Fruit fly (Drosophila melanogaster) whole organism: ENCODE data around the gene CG4318.

Source experiments
- CG8478 ChIP-seq: fragments of >200 bp; optimal IDR thresholded peaks from 2 replicates; lab custom pipeline; 2018; ENCODE audit warnings: inconsistent platforms
- Dll ChIP-seq: fragments of >200 bp; optimal IDR thresholded peaks from 2 replicates; lab custom pipeline; 2017
- EcR ChIP-seq, 2 experiments: fragments of >200 bp; optimal IDR thresholded peaks; 2 replicates each; lab custom pipeline; 2017; ENCODE audit warnings: missing biosample characterization in 2 of 2, missing genetic modification characterization in 2 of 2, missing genetic modification reagents in 2 of 2
- pan ChIP-seq: fragments of >200 bp; optimal IDR thresholded peaks from 2 replicates; lab custom pipeline; 2017
- psq ChIP-seq: fragments of >200 bp; optimal IDR thresholded peaks from 2 replicates; lab custom pipeline; 2017
- usp ChIP-seq: fragments of >200 bp; optimal IDR thresholded peaks from 2 replicates; lab custom pipeline; 2017; ENCODE audit warnings: missing biosample characterization, missing genetic modification characterization, mixed read lengths

The CG4318 gene

DNA sequence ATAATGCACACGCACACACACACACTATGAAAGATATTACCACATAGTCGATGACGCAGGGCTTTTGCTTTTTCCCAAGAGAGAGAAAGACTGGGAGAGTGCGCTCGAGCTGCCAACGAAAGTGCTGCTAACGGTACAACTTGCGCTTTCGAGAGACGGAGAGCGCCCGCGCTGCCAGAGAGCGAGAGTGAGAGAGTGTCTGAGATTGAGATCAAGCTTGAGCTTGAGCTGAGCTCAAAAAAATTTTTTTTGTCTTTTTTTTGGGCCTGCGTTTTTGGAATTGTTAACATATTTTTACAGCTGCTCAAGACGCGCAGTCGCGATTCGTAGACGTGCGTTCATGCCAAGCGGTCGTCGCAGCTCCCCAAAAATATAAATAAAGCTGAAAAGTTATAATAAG lies 15.8 kb downstream of the CG4318 start, which contains the start of gene CG32645:
Gene CG32645 (plus strand): TSS at position 313 of the 400 bp plus-strand sequence.
- TF ChIP-seq pan (lab: Kevin White, UChicago) (no peak), Dll (lab: Kevin White, UChicago) (peak; percentile 11)

DNA sequence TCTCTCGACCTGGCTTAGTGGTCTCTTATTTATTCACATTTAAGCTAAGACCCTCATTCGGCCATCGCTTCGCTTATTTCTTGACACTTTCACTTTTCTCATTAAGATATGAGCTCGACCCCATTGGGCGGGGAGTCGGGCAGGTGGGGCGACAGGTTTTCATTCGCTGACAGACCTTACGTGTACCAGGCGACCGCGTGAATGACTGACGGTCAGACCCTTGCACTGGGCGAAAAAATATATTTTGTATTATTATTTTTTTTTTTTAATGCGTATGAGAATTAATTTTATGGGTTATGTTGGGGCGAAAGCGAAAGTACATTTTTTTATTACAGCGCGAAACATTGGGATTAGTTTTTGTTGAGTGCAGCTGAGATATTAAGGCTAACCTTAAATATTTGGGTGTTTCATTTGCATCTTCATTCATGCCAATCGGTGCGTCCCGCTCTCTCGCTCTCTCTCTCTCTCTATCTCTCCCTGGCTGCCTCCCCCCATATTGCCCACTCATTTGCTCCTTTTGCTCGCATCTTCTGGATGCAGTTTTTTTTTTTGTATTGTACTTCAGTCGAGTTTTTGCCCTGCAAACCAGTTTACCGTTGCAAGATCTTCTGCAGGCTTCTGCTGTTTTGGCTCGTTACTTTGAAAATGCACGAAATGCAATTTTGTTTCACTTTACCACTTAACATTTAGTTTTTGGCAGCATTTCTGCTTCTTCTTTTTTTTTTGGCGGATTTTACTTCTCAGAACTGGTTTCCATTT lies 17.6 kb downstream of the CG4318 start:
- TF ChIP-seq EcR (GFP tag; optimal IDR thresholded peaks at IDR 0.05; lab: Kevin White, UChicago), result no peak
- TF ChIP-seq usp (GFP tag; lab: Kevin White, UChicago), result no peak
- no peak for TF ChIP-seq pan (lab: Kevin White, UChicago)
- no peak for TF ChIP-seq Dll (lab: Kevin White, UChicago)
- no peak for TF ChIP-seq CG8478 (lab: Kevin White, UChicago)
- no peak for TF ChIP-seq psq

DNA sequence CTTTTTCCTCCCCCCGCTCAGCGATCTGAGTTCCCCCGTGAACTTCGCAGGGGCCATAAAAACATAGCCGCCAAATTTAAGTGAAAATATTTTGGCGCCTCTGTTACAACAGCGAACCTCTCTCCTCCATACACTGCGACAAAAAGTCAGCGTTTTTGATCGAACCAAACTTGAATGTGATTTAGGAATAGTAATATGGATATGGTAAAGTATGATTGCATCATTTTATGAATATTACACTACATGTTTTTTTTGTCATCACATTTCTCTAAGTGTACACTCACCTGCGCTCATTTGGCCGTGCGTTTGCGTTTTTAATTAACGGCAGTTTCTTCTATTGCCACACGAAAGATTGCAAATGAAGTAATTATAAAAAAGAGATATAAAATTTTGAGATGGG lies 19.0 kb downstream of the CG4318 start:
- no peak for TF ChIP-seq psq
- no peak for TF ChIP-seq Dll (lab: Kevin White, UChicago)
- TF ChIP-seq EcR (GFP tag; optimal IDR thresholded peaks at IDR 0.05; lab: Kevin White, UChicago), result no peak
- TF ChIP-seq pan (lab: Kevin White, UChicago), result no peak
- no peak for TF ChIP-seq CG8478 (lab: Kevin White, UChicago)
- no peak for TF ChIP-seq usp (GFP tag; lab: Kevin White, UChicago)

DNA sequence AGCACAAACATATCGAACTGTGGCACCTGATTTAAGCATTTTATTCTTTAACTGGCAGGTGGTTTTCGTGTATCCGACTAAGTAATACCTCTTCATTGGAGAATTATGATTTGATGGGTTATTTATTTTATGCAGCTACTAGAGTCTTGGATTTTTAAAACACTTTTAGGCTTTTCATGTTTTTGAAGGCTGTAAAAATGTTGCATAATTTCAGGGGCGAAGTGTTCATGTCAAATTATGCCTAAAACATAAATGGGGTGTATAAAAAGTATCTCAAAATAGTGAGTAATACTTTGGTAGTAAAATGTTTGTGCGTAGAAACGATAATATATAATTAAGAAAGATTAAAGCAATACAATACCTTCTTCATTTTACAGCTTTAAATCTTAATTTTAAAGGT lies 19.9 kb downstream of the CG4318 start:
- TF ChIP-seq psq, result no peak
- no peak for TF ChIP-seq EcR (GFP tag; optimal IDR thresholded peaks at IDR 0.05; lab: Kevin White, UChicago)
- no peak for TF ChIP-seq pan (lab: Kevin White, UChicago)
- no peak for TF ChIP-seq usp (GFP tag; lab: Kevin White, UChicago)

DNA sequence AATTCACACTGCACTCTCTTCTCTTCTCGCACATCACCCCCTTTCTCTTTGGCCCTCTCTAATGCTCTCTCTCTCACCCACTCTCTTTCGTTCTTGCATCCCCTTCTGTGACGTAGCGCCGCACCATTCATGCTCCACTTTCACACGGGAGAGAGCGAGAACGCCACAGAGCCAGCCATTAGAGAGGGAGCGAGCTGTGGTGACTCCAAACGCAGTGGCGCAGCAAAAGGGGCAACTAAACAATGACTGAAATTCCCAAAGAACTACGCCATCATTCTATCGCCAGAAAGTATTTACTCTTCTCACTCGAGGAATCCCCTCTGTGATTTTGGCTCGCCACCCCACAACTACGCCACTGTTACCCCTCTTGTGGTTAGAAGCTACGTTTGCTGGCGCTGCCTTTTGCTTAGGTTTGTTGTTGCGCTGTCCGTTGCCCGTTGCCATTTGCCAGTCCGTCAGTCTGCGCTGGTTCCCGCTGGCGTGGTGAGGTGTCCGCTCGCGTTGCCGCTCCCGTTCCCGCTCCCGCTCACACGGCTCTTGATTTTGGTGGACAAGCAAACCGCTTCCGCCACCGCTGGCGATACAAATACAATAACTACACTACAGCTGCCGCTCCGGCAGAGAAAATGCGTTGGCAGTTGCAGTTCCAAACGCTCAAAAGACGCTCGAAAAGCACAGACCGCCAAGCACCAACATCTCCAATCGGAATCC lies 23.5 kb downstream of the CG4318 start:
- no peak for TF ChIP-seq EcR (GFP tag; optimal IDR thresholded peaks at IDR 0.05; lab: Kevin White, UChicago)
- TF ChIP-seq CG8478 (lab: Kevin White, UChicago), result no peak
- peak; percentile 68 for TF ChIP-seq Dll (lab: Kevin White, UChicago)
- no peak for TF ChIP-seq usp (GFP tag; lab: Kevin White, UChicago)

DNA sequence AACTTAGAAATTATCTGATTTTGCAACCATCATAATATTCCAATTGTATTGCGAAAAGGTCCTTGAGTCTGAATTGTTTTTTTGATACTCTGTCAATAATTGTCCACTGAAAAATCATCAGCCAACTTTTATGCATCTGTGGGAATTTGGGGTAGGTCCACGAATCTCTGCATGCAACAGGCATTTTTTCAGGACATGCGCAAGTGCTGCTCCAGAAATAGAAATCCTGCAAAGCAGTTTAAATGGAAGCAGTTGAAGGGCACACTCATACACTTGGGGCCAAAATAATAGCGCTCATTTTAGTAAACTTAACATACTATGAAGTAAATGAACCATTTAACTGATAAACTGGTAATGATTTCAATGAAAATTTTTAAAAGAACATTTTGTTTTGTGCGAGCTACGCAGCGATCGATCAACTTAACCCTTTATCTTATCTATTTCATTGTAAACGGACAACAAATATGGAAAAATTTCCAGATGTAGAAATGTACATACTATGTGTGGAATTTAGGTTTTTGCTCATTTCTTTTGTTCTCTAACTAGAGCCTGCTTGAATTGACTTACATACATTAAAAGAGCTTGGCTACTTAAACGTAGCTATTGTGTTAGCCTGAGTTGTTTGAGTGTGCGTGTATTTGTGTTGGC lies 24.4 kb downstream of the CG4318 start:
- no peak for TF ChIP-seq usp (GFP tag; lab: Kevin White, UChicago)
- TF ChIP-seq CG8478 (lab: Kevin White, UChicago), result no peak
- TF ChIP-seq pan (lab: Kevin White, UChicago), result no peak
- no peak for TF ChIP-seq EcR (GFP tag; optimal IDR thresholded peaks at IDR 0.05; lab: Kevin White, UChicago)
- no peak for TF ChIP-seq Dll (lab: Kevin White, UChicago)
- no peak for TF ChIP-seq psq

DNA sequence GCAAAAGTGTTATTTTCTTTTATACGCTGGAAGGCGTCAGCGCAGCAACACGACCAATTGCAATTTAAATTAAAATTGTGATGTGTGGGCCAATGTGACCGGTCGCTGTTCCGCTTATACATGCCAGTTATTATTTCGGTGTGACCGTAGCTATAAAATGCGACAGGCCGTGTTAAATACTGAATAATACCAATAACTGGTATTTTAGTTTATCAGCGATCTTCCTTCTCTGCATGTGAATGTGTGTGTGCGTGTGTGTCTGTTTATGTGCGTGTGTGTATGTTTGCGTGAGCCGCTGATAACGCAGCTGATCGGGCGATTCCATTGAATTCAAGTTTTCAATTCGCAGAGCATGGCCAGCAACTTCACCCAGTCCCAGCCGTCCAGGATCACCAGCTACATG lies 26.0 kb downstream of the CG4318 start, which contains the start of the genes CG32638, CG15717 and MFS10:
Gene CG32638 (minus strand): TSS at position 45 of the 403 bp plus-strand sequence.
Gene CG15717 (plus strand): TSS at position 203 of the 403 bp plus-strand sequence.
Gene MFS10 (plus strand): TSS at position 269 of the 403 bp plus-strand sequence.
- TF ChIP-seq usp (GFP tag; lab: Kevin White, UChicago) (no peak), CG8478 (lab: Kevin White, UChicago) (no peak), EcR (GFP tag; optimal IDR thresholded peaks at IDR 0.05; lab: Kevin White, UChicago) (no peak), Dll (lab: Kevin White, UChicago) (no peak), psq (no peak), pan (lab: Kevin White, UChicago) (no peak)

DNA sequence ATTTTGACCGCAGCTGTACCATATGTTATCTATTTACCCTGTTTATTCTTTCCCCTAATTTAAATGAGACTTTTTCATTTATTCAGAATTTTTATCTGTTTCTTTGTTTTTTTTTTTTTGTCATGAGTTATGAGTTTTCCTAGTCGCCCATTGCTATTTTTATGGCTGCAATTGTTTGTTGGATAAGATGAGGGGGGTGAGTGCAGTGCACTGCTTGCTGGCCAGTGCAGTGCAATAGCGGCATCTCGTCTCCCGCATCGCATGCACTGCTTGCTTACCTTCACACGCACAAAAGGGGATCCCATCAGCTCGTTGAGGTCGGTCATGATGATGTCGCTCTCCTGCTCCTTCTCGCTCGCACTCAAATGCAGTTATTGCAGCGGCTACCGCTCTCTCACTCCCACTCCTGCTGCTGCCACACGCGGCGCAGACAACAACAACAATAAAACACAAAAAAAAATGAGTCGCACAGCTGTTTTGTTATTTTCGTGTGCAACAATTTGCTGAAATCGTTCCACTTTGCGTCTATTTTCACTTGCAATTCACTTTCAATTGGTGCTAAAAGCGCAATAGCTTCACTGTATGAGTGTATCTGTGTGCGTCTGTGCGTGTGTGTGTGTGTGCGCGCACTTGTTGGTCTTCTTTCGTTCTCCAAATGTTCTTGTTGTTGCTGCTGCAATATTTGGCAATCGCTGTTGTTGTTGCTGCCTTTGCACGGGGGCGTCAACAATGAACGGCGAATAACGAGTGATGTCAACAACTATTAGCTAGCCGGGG lies 26.6 kb downstream of the CG4318 start:
- no peak for TF ChIP-seq EcR (GFP tag; optimal IDR thresholded peaks at IDR 0.05; lab: Kevin White, UChicago)
- TF ChIP-seq CG8478 (lab: Kevin White, UChicago), result peak; percentile 59

DNA sequence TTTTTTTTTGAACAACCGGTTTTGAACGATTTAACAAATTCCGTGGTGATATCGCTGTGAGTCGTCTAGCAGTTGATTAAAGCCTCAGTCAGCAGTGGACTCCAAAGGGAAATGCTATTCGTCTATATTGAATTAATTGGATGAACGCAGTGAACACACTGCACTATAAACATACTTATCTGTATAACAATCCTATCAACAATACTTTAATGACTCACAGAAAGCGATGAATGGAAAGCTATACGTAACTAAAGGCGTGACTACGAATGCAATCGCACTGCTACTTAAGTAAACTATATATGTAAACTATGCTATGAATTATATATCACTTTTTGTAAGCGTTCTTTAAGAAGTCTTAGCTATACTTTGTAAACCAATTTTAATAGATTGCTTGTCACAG lies 29.2 kb downstream of the CG4318 start:
- no peak for TF ChIP-seq usp (GFP tag; lab: Kevin White, UChicago)
- no peak for TF ChIP-seq CG8478 (lab: Kevin White, UChicago)
- no peak for TF ChIP-seq EcR (GFP tag; optimal IDR thresholded peaks at IDR 0.05; lab: Kevin White, UChicago)
- TF ChIP-seq Dll (lab: Kevin White, UChicago), result no peak
- TF ChIP-seq psq, result no peak
- TF ChIP-seq pan (lab: Kevin White, UChicago), result no peak

DNA sequence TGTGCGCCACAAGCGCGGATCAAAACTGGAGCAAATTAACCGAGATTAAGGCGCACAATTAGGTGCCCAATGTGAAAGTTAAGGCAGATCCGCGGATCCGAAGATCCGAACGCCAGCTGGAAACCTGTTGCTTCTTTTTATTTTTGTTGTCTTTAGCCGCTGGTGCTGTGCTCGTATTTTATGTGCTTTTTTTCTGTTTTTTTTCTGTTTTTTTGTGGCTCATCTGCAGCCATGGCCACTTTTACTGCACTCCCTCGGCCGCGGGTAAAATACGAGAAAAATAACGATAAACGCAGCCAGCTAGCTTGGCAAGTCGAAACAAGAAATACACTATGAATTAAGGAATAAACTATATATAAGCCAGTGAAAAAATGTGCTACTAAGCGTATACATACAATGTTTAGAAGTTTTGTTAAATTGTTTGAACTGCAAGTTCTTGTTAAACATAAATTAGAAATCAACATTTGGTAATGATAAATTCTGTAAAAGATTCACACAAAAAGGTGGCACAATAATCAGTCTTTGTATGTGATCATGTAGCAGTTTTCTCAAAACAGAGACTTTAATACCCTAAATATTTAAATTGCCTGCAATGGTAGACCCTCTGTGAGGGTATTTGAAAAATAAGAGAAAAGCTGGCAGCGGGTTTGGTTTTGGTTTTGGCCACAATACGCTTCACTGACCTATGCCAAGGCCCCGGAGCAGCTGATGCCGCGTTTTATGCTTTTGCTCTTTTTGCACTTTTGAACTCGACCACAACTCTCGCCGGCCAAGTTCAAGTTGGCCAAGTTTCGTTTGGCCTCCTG lies 38.1 kb downstream of the CG4318 start:
- TF ChIP-seq CG8478 (lab: Kevin White, UChicago), result no peak
- TF ChIP-seq EcR (GFP tag; optimal IDR thresholded peaks at IDR 0.05; lab: Kevin White, UChicago), result no peak
- no peak for TF ChIP-seq psq
- no peak for TF ChIP-seq Dll (lab: Kevin White, UChicago)
- TF ChIP-seq usp (GFP tag; lab: Kevin White, UChicago), result no peak
- no peak for TF ChIP-seq pan (lab: Kevin White, UChicago)
